Worm (Caenorhabditis elegans): ENCODE data around the gene mrpl-45.
A peak's percentile ranks its signal among the peaks of the same experiment; 100 is the strongest.

Gene mrpl-45

DNA sequence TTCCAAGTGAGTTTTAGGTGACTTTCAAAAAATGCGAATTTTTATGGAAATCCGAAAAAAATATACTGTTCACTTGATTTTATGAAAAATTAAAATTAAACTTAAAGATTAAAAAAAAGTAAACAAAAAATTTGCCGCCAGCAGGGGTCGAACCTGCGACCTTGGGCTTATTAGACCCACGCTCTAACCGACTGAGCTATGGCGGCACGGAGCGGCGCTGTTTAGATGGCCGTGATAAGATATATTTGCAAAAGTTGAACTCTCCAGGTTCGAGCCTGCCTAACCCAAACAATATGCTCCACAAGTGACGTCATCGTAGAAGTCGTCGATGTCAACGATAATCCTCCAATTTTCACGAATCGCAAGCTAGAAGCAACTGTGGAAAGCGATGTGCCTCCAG is 37.1 kb downstream of the mrpl-45 start (continued):
- TF ChIP-seq lsy-27 (tag; optimal IDR thresholded peaks at IDR 0.05; ENCODE audit: borderline replicate concordance, insufficient read depth): no peak
- no peak for TF ChIP-seq hlh-26 (GFP tag; conservative IDR thresholded peaks at IDR 0.05)
- no peak for TF ChIP-seq C17E4.6 (GFP tag; IDR thresholded peaks at IDR 0.05)
- TF ChIP-seq atf-7 (tag; optimal IDR thresholded peaks at IDR 0.05): peak; percentile 13
- TF ChIP-seq sptf-2 (GFP tag; optimal IDR thresholded peaks at IDR 0.05): no peak
- TF ChIP-seq ccch-3 (GFP tag; optimal IDR thresholded peaks at IDR 0.05): no peak
- no peak for TF ChIP-seq unc-130 (GFP tag; optimal IDR thresholded peaks at IDR 0.05)
- TF ChIP-seq egl-44 (GFP tag; IDR thresholded peaks at IDR 0.05): no peak
- TF ChIP-seq lin-54 (GFP tag; optimal IDR thresholded peaks at IDR 0.05): no peak
- TF ChIP-seq ztf-22 (GFP tag; optimal IDR thresholded peaks at IDR 0.05): no peak
- TF ChIP-seq lin-26 (GFP tag; IDR thresholded peaks at IDR 0.05): 0 out of 2 replicates have a peak, but pooled peaks have one; percentile 50
- TF ChIP-seq F37B4.10 (GFP tag; IDR thresholded peaks at IDR 0.05): no peak
- 0 out of 2 replicates have a peak, but pooled peaks have one; percentile 16 for TF ChIP-seq ceh-100 (GFP tag; IDR thresholded peaks at IDR 0.05)
- TF ChIP-seq hrde-1 (tag; optimal IDR thresholded peaks at IDR 0.05; ENCODE audit: borderline replicate concordance): no peak
- no peak for TF ChIP-seq B0019.2 (GFP tag; conservative IDR thresholded peaks at IDR 0.05)
- TF ChIP-seq mes-4 (tag; optimal IDR thresholded peaks at IDR 0.05): no peak
- TF ChIP-seq ztf-3 (GFP tag; optimal IDR thresholded peaks at IDR 0.05): no peak
- no peak for TF ChIP-seq snpc-1.3 (tag; optimal IDR thresholded peaks at IDR 0.05; ENCODE audit: insufficient read depth)
- TF ChIP-seq snpc-3.4 (tag; optimal IDR thresholded peaks at IDR 0.05): peak; percentile 20
- TF ChIP-seq mxl-1 (tag; optimal IDR thresholded peaks at IDR 0.05): no peak
- no peak for TF ChIP-seq F39B2.1 (GFP tag; IDR thresholded peaks at IDR 0.05)
- peak; percentile 56 for TF ChIP-seq D2030.7 (GFP tag; IDR thresholded peaks at IDR 0.05)
- TF ChIP-seq B0035.1 (tag; optimal IDR thresholded peaks at IDR 0.05): no peak
- TF ChIP-seq egrh-3 (GFP tag; IDR thresholded peaks at IDR 0.05): no peak
- no peak for TF ChIP-seq Y53F4B.3 (GFP tag; IDR thresholded peaks at IDR 0.05)
- TF ChIP-seq snpc-4 (GFP tag; optimal IDR thresholded peaks at IDR 0.05): no peak
- TF ChIP-seq snpc-4 (tag; optimal IDR thresholded peaks at IDR 0.05): no peak
- peak; percentile 48 for TF ChIP-seq ztf-18 (tag; optimal IDR thresholded peaks at IDR 0.05)
- TF ChIP-seq nfya-1 (tag; optimal IDR thresholded peaks at IDR 0.05; ENCODE audit: borderline replicate concordance, insufficient read depth): no peak
- no peak for TF ChIP-seq hlh-12 (tag; optimal IDR thresholded peaks at IDR 0.05)
- TF ChIP-seq F22D6.2 (tag; optimal IDR thresholded peaks at IDR 0.05): no peak
- TF ChIP-seq zim-3 (tag; optimal IDR thresholded peaks at IDR 0.05): no peak
- no peak for TF ChIP-seq K11D2.4 (GFP tag; IDR thresholded peaks at IDR 0.05)
- no peak for TF ChIP-seq nhr-27 (tag; optimal IDR thresholded peaks at IDR 0.05)
- TF ChIP-seq repo-1 (tag; optimal IDR thresholded peaks at IDR 0.05): no peak
- peak; percentile 89 for TF ChIP-seq tbp1 (GFP tag; optimal IDR thresholded peaks at IDR 0.05)
- TF ChIP-seq dox-1 (GFP tag; IDR thresholded peaks at IDR 0.05): 0 out of 2 replicates have a peak, but pooled peaks have one; percentile 23
- no peak for TF ChIP-seq aptf-2 (GFP tag; conservative IDR thresholded peaks at IDR 0.05)
- no peak for TF ChIP-seq him-1 (tag; optimal IDR thresholded peaks at IDR 0.05)
- no peak for TF ChIP-seq ztf-6 (GFP tag; IDR thresholded peaks at IDR 0.05)
- no peak for TF ChIP-seq ekl-4 (GFP tag; IDR thresholded peaks at IDR 0.05)
- TF ChIP-seq ztf-26 (tag; optimal IDR thresholded peaks at IDR 0.05): no peak
- no peak for TF ChIP-seq fkh-3 (tag; optimal IDR thresholded peaks at IDR 0.05)

Measured in whole organism, young adult.